Worm (Caenorhabditis elegans): ENCODE data around the gene sdz-38.

ce11 chrII:9980077-9980631 is 1.5 kb downstream of the sdz-38 start, which contains the start of gene ZK892.6:
- no peak for TF ChIP-seq ztf-29 (GFP tag; IDR thresholded peaks at IDR 0.05)
- TF ChIP-seq flt-1 (GFP tag; IDR thresholded peaks at IDR 0.05), result no peak
- no peak for TF ChIP-seq ztf-23 (GFP tag; IDR thresholded peaks at IDR 0.05)
- no peak for TF ChIP-seq klf-2 (GFP tag; conservative IDR thresholded peaks at IDR 0.05)
- no peak for TF ChIP-seq ref-1 (GFP tag; conservative IDR thresholded peaks at IDR 0.05)
- no peak for TF ChIP-seq tab-1 (GFP tag; IDR thresholded peaks at IDR 0.05)
- no peak for TF ChIP-seq T22C8.4 (GFP tag; IDR thresholded peaks at IDR 0.05)
- TF ChIP-seq cog-1 (tag; optimal IDR thresholded peaks at IDR 0.05), result no peak
